Worm (Caenorhabditis elegans) whole organism, early embryonic: ENCODE results near the gene C13A2.5.

Source experiments
- B0310.2 ChIP-seq: sonication (generic microtip); optimal IDR thresholded peaks from 2 replicates; lab custom pipeline; 2016; ENCODE audit warnings: mild to moderate bottlenecking, missing genetic modification characterization, missing compliant biosample characterization
- F13C5.2 ChIP-seq: sonication (generic microtip); optimal IDR thresholded peaks from 2 replicates; lab custom pipeline; 2017; ENCODE audit warnings: mild to moderate bottlenecking, missing genetic modification characterization, inconsistent platforms, missing compliant biosample characterization
- aly-1 ChIP-seq: sonication (generic microtip); optimal IDR thresholded peaks from 2 replicates; lab custom pipeline; 2016; ENCODE audit warnings: missing genetic modification characterization, missing compliant biosample characterization
- ama-1 ChIP-seq: fragments of 150-350 bp; optimal IDR thresholded peaks from 2 replicates; lab custom pipeline; 2014
- ceh-13 ChIP-seq: fragments of 200-800 bp; sonication (Bioruptor generic); optimal IDR thresholded peaks from 2 replicates; lab custom pipeline; 2018; ENCODE audit warnings: mild to moderate bottlenecking, missing genetic modification characterization, missing compliant biosample characterization
- ceh-36 ChIP-seq: sonication (generic microtip); optimal IDR thresholded peaks from 2 replicates; lab custom pipeline; 2016; ENCODE audit warnings: missing genetic modification characterization, inconsistent platforms, missing compliant biosample characterization
- ets-7 ChIP-seq: sonication (generic microtip); optimal IDR thresholded peaks from 2 replicates; lab custom pipeline; 2016; ENCODE audit warnings: missing genotype, missing genetic modification characterization, missing compliant biosample characterization
- flt-1 ChIP-seq: fragments of 200-800 bp; sonication (Bioruptor generic); IDR thresholded peaks from 2 replicates; pipeline ENCODE4 v1.3.6; 2022; ENCODE audit warnings: missing genetic modification characterization, missing compliant biosample characterization
- hmbx-1 ChIP-seq: sonication (generic microtip); optimal IDR thresholded peaks from 2 replicates; lab custom pipeline; 2016; ENCODE audit warnings: mild to moderate bottlenecking, missing genetic modification characterization, missing compliant biosample characterization
- hmg-4 ChIP-seq: fragments of 200-800 bp; sonication (Bioruptor generic); optimal IDR thresholded peaks from 2 replicates; lab custom pipeline; 2018; ENCODE audit warnings: mild to moderate bottlenecking, missing genetic modification characterization, missing compliant biosample characterization
- hnd-1 ChIP-seq: sonication (generic microtip); optimal IDR thresholded peaks from 2 replicates; lab custom pipeline; 2016; ENCODE audit warnings: missing genetic modification characterization, missing compliant biosample characterization
- pes-1 ChIP-seq: fragments of 200-800 bp; sonication (Bioruptor generic); IDR thresholded peaks from 2 replicates; pipeline ENCODE4 v1.3.6; 2022; ENCODE audit warnings: missing genetic modification reagents, missing genetic modification characterization, missing compliant biosample characterization
- scrt-1 ChIP-seq: fragments of 200-800 bp; sonication (Bioruptor generic); IDR thresholded peaks from 2 replicates; pipeline ENCODE4 v1.3.6; 2022; ENCODE audit warnings: missing genetic modification characterization, missing compliant biosample characterization
- sea-1 ChIP-seq: fragments of 200-800 bp; sonication (Bioruptor generic); conservative IDR thresholded peaks from 2 replicates; pipeline ENCODE4 v1.3.6; 2022; ENCODE audit warnings: missing genetic modification characterization, missing compliant biosample characterization
- tbx-11 ChIP-seq: fragments of 200-800 bp; sonication (Bioruptor generic); IDR thresholded peaks from 2 replicates; pipeline ENCODE4 v1.3.6; 2022; ENCODE audit warnings: missing genetic modification characterization, missing compliant biosample characterization
- tbx-37 ChIP-seq: fragments of 200-800 bp; sonication (Bioruptor generic); conservative IDR thresholded peaks from 2 replicates; pipeline ENCODE4 v1.3.6; 2022; ENCODE audit warnings: missing genetic modification reagents, missing genetic modification characterization, missing compliant biosample characterization
- tra-4 ChIP-seq: sonication (generic microtip); optimal IDR thresholded peaks from 2 replicates; lab custom pipeline; 2017; ENCODE audit warnings: missing genetic modification characterization, missing compliant biosample characterization

Gene C13A2.5

DNA sequence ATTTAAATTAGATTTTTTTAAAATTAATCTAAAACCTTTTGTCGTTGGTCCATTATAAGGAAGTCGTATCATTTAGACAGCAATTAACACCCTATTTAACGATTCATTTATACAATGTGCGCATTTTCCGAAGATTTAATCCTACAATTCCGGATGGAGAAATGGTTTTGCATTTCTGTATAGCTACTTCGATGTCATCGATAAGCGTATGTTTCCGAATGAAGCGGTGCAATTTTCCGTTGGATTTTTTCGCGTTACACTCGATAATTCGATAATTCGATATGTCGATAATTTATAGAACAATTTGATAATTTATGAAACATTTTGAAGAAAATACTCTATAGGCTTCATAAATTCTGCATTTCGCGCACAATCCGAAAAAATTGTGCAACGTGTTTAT, 599 bp upstream of the C13A2.5 start, which contains the start of gene C13A2.10:
TSS of gene C13A2.10 (minus strand) at position 101 of the 400 bp plus-strand sequence.
- TF ChIP-seq sea-1 (GFP tag; lab: Robert Waterston, UW) (no peak), ceh-13 (GFP tag; lab: Kevin White, UChicago) (no peak), tbx-37 (GFP tag; lab: Robert Waterston, UW) (no peak), hmg-4 (GFP tag; lab: Kevin White, UChicago) (no peak), flt-1 (GFP tag; lab: Robert Waterston, UW) (no peak), tbx-11 (GFP tag; lab: Robert Waterston, UW) (no peak), hnd-1 (tag; lab: Kevin White, UChicago) (no peak), aly-1 (no peak), hmbx-1 (no peak), pes-1 (no peak), F13C5.2 (tag; lab: Kevin White, UChicago) (no peak), ets-7 (no peak), ama-1 (no peak), scrt-1 (GFP tag; lab: Robert Waterston, UW) (no peak)

ce11 chrV:7279090-7279489, 3.5 kb downstream of the C13A2.5 start, which contains the start of gene C13A2.4:
C13A2.4 (plus strand) TSS chrV:7279390.
- no peak for TF ChIP-seq B0310.2 (tag; lab: Kevin White, UChicago)
- no peak for TF ChIP-seq tbx-37 (GFP tag; lab: Robert Waterston, UW)
- TF ChIP-seq aly-1: no peak
- TF ChIP-seq sea-1 (GFP tag; lab: Robert Waterston, UW): no peak
- no peak for TF ChIP-seq hmg-4 (GFP tag; lab: Kevin White, UChicago)
- TF ChIP-seq tra-4 (tag; lab: Kevin White, UChicago): no peak
- no peak for TF ChIP-seq F13C5.2 (tag; lab: Kevin White, UChicago)
- no peak for TF ChIP-seq pes-1
- TF ChIP-seq flt-1 (GFP tag; lab: Robert Waterston, UW): no peak
- TF ChIP-seq hnd-1 (tag; lab: Kevin White, UChicago): no peak
- TF ChIP-seq ama-1: no peak
- no peak for TF ChIP-seq ceh-13 (GFP tag; lab: Kevin White, UChicago)
- TF ChIP-seq scrt-1 (GFP tag; lab: Robert Waterston, UW): no peak
- no peak for TF ChIP-seq hmbx-1
- no peak for TF ChIP-seq tbx-11 (GFP tag; lab: Robert Waterston, UW)

DNA sequence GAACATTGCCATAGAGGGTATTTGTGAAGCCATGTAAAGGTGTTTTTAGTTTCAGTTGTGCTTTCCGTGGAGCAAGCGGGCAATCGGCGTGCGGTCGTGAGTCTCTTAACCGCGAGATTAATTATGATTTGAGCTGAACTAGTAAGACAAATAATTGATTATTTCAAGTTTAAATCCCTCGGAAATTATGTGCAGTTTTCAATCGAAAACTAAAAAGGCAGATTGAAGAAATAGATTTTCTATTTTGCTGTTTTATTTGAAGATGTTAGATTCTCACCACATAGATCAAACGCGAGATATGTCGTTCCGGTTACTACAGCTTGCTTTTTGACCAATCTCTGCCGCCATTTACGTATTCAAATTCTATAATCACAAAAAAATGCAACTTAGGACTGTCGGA, 6.4 kb downstream of the C13A2.5 start, which contains the start of gene C13A2.3:
TSS of gene C13A2.3 (plus strand) at position 301 of the 400 bp plus-strand sequence.
- TF ChIP-seq ama-1: no peak
- TF ChIP-seq aly-1: no peak
- TF ChIP-seq hmbx-1: no peak
- TF ChIP-seq hmg-4 (GFP tag; lab: Kevin White, UChicago): no peak
- no peak for TF ChIP-seq tbx-11 (GFP tag; lab: Robert Waterston, UW)
- TF ChIP-seq ets-7: no peak
- no peak for TF ChIP-seq pes-1
- TF ChIP-seq flt-1 (GFP tag; lab: Robert Waterston, UW): no peak

DNA sequence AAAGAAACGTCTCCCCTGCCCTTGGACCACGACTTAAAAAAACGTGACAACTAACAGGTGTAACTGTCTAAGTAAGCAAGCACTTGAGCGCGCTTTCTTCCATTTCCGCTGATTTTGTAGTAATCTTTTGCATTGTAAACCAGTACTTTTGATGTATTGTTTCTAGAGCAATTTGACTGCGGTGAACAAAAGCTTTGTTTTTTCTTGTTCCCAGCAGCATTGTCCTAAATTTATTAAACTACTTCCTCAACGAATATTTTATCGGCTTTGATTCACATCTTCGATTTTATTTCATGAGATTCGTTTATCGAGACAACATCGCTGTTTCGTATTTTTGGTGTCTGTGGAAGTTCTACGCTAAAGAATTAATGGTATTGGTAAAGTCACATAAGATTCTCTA, 13.1 kb downstream of the C13A2.5 start, which contains the start of gene C13A2.1:
TSS of gene C13A2.1 (plus strand) at position 301 of the 400 bp plus-strand sequence.
- TF ChIP-seq tbx-11 (GFP tag; lab: Robert Waterston, UW) (no peak), pes-1 (no peak)

DNA sequence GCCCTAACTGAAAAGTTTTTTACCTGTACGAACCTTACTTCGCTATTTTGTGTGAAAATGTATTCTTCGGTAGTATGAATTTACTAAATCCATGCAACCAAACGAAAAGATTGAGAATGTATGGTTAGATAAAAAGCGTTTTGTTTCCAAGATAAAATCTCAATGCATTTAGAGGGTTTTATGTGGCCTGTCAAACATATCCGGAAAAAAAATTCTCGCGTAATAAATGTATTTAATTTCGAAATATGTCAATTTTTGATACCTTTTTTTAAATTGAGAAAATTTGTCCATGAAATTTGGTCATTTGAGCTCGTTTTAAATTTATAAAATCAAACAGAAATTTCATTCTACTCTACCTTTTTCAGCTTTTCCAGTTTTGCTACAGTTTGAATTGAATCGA, 19.7 kb downstream of the C13A2.5 start, which contains the start of gene F07G11.4:
TSS of gene F07G11.4 (minus strand) at position 101 of the 400 bp plus-strand sequence.
- no peak for TF ChIP-seq ceh-13 (GFP tag; lab: Kevin White, UChicago)
- TF ChIP-seq scrt-1 (GFP tag; lab: Robert Waterston, UW): no peak
- TF ChIP-seq aly-1: no peak
- TF ChIP-seq ama-1: no peak
- TF ChIP-seq flt-1 (GFP tag; lab: Robert Waterston, UW): no peak
- TF ChIP-seq pes-1: no peak
- no peak for TF ChIP-seq tra-4 (tag; lab: Kevin White, UChicago)
- no peak for TF ChIP-seq ceh-36 (tag; lab: Kevin White, UChicago)
- no peak for TF ChIP-seq ets-7
- TF ChIP-seq hmg-4 (GFP tag; lab: Kevin White, UChicago): no peak
- no peak for TF ChIP-seq sea-1 (GFP tag; lab: Robert Waterston, UW)
- no peak for TF ChIP-seq F13C5.2 (tag; lab: Kevin White, UChicago)
- TF ChIP-seq B0310.2 (tag; lab: Kevin White, UChicago): no peak
- no peak for TF ChIP-seq tbx-11 (GFP tag; lab: Robert Waterston, UW)
- TF ChIP-seq tbx-37 (GFP tag; lab: Robert Waterston, UW): no peak
- TF ChIP-seq hnd-1 (tag; lab: Kevin White, UChicago): no peak
- TF ChIP-seq hmbx-1: no peak

DNA sequence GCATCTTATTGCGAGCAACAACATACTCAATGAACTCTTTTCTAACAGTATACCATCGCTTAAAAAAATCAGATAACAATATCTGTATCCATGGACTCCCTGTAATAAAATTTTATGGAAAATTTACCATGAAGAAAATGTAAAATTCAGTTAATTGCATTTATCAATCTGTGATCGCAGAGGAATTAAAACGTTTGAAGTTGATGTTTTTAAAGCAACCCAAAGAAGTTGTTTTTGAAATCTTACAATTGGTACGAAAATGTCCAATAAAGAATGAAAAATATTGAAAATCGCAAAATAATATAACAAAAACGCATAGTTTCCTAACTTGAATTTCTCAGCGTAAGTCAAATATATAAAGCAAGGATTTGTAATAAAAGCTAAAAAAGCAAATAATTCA, 21.7 kb downstream of the C13A2.5 start, which contains the start of gene srj-32:
TSS of gene srj-32 (minus strand) at position 101 of the 400 bp plus-strand sequence.
- no peak for TF ChIP-seq tbx-11 (GFP tag; lab: Robert Waterston, UW)
- TF ChIP-seq tra-4 (tag; lab: Kevin White, UChicago): no peak
- no peak for TF ChIP-seq F13C5.2 (tag; lab: Kevin White, UChicago)
- no peak for TF ChIP-seq ama-1
- no peak for TF ChIP-seq hmg-4 (GFP tag; lab: Kevin White, UChicago)
- no peak for TF ChIP-seq flt-1 (GFP tag; lab: Robert Waterston, UW)
- no peak for TF ChIP-seq tbx-37 (GFP tag; lab: Robert Waterston, UW)
- no peak for TF ChIP-seq ets-7
- no peak for TF ChIP-seq B0310.2 (tag; lab: Kevin White, UChicago)
- TF ChIP-seq scrt-1 (GFP tag; lab: Robert Waterston, UW): no peak
- no peak for TF ChIP-seq pes-1
- TF ChIP-seq ceh-36 (tag; lab: Kevin White, UChicago): no peak
- no peak for TF ChIP-seq hnd-1 (tag; lab: Kevin White, UChicago)

DNA sequence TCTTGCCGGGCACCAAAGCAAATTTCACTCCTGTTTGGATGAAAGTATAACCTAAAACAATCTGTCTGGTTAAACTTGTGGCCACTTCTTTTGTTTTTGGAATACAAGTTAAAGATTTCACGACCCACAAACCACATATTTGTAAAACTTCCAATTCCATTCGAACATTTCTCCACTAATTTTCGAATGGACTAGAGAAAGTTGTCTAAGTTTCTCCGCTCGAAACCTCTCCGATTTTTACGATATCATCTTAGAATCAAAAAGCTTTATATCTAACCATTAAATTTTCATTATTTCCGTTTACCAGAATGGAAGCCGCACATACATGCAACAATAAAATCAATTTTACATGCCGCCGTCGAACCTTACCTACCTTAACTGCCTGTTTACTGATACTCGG, 22.9 kb downstream of the C13A2.5 start, which contains the start of gene F07G11.3:
TSS of gene F07G11.3 (plus strand) at position 301 of the 400 bp plus-strand sequence.
- TF ChIP-seq aly-1: no peak
- TF ChIP-seq sea-1 (GFP tag; lab: Robert Waterston, UW): no peak
- TF ChIP-seq ama-1: no peak
- no peak for TF ChIP-seq tbx-11 (GFP tag; lab: Robert Waterston, UW)
- TF ChIP-seq hmbx-1: no peak
- TF ChIP-seq ets-7: no peak
- TF ChIP-seq hnd-1 (tag; lab: Kevin White, UChicago): no peak
- TF ChIP-seq flt-1 (GFP tag; lab: Robert Waterston, UW): no peak
- TF ChIP-seq hmg-4 (GFP tag; lab: Kevin White, UChicago): no peak
- TF ChIP-seq B0310.2 (tag; lab: Kevin White, UChicago): no peak
- no peak for TF ChIP-seq F13C5.2 (tag; lab: Kevin White, UChicago)
- no peak for TF ChIP-seq scrt-1 (GFP tag; lab: Robert Waterston, UW)
- no peak for TF ChIP-seq ceh-13 (GFP tag; lab: Kevin White, UChicago)
- TF ChIP-seq tra-4 (tag; lab: Kevin White, UChicago): no peak
- no peak for TF ChIP-seq ceh-36 (tag; lab: Kevin White, UChicago)
- TF ChIP-seq pes-1: no peak
- TF ChIP-seq tbx-37 (GFP tag; lab: Robert Waterston, UW): no peak
